Fruit fly (Drosophila melanogaster) whole organism, embryonic: ENCODE data around the gene Acp1.

ENCODE experiments used
- Asciz ChIP-seq: fragments of 200-800 bp; sonication (Bioruptor generic); optimal IDR thresholded peaks from 2 replicates; lab custom pipeline; 2017; ENCODE audit warnings: missing biosample characterization, mild to moderate bottlenecking, missing genetic modification characterization, missing genetic modification reagents
- CG11560 ChIP-seq: fragments of 200-800 bp; sonication (Bioruptor generic); IDR thresholded peaks from 3 replicates; pipeline ENCODE4 v1.3.6; 2022; ENCODE audit warnings: missing biosample characterization, missing genetic modification characterization
- CG12155 ChIP-seq: fragments of 200-800 bp; sonication (Bioruptor generic); optimal IDR thresholded peaks from 3 replicates; lab custom pipeline; 2016; ENCODE audit warnings: missing biosample characterization, missing genetic modification characterization
- CG12769 ChIP-seq: fragments of 200-800 bp; sonication (Bioruptor generic); optimal IDR thresholded peaks from 2 replicates; lab custom pipeline; 2019; ENCODE audit warnings: missing biosample characterization, mild to moderate bottlenecking, missing genetic modification characterization, moderate library complexity
- CG14050 ChIP-seq: fragments of 200-800 bp; sonication (Bioruptor generic); IDR thresholded peaks from 3 replicates; pipeline ENCODE4 v1.3.6; 2022; ENCODE audit warnings: missing biosample characterization, missing genetic modification characterization
- CG15696 ChIP-seq: fragments of 200-800 bp; sonication (Bioruptor generic); optimal IDR thresholded peaks from 2 replicates; lab custom pipeline; 2019; ENCODE audit warnings: missing biosample characterization, mild to moderate bottlenecking, missing genetic modification characterization, moderate library complexity
- CG16815 ChIP-seq: fragments of 200-800 bp; sonication (Bioruptor generic); optimal IDR thresholded peaks from 3 replicates; lab custom pipeline; 2017; ENCODE audit warnings: missing biosample characterization, mild to moderate bottlenecking, missing genetic modification characterization
- CG17568 ChIP-seq: fragments of 200-800 bp; sonication (Bioruptor generic); optimal IDR thresholded peaks from 2 replicates; lab custom pipeline; 2018; ENCODE audit warnings: missing biosample characterization, mild to moderate bottlenecking, missing genetic modification characterization, moderate library complexity
- CG18476 ChIP-seq: fragments of 200-800 bp; sonication (Bioruptor generic); optimal IDR thresholded peaks from 2 replicates; lab custom pipeline; 2016; ENCODE audit warnings: missing biosample characterization, mild to moderate bottlenecking, missing genetic modification characterization
- CG2202 ChIP-seq: fragments of 200-800 bp; sonication (Bioruptor generic); optimal IDR thresholded peaks from 2 replicates; lab custom pipeline; 2018; ENCODE audit warnings: missing biosample characterization, mild to moderate bottlenecking, missing genetic modification characterization
- CG2678 ChIP-seq: fragments of 200-800 bp; sonication (Bioruptor generic); optimal IDR thresholded peaks from 3 replicates; lab custom pipeline; 2019; ENCODE audit warnings: missing biosample characterization, mild to moderate bottlenecking, missing genetic modification characterization, moderate library complexity
- CG31441 ChIP-seq: fragments of 200-800 bp; sonication (Bioruptor generic); IDR thresholded peaks from 2 replicates; pipeline ENCODE4 v1.3.6; 2022; ENCODE audit warnings: missing biosample characterization, missing genetic modification characterization
- CG3407 ChIP-seq: fragments of 200-800 bp; sonication (Bioruptor generic); optimal IDR thresholded peaks from 2 replicates; lab custom pipeline; 2018; ENCODE audit warnings: missing biosample characterization, mild to moderate bottlenecking, missing genetic modification characterization
- CG3995 ChIP-seq: fragments of 200-800 bp; sonication (Bioruptor generic); optimal IDR thresholded peaks from 3 replicates; lab custom pipeline; 2016; ENCODE audit warnings: missing biosample characterization, missing genetic modification characterization
- CG6272 ChIP-seq: fragments of 200-800 bp; sonication (Bioruptor generic); IDR thresholded peaks from 2 replicates; pipeline ENCODE4 v1.3.6; 2022; ENCODE audit warnings: missing biosample characterization, missing genetic modification characterization
- CG6689 ChIP-seq: fragments of 200-800 bp; sonication (Bioruptor generic); IDR thresholded peaks from 2 replicates; pipeline ENCODE4 v1.3.6; 2022; ENCODE audit warnings: missing biosample characterization, missing genetic modification characterization
- CG7786 ChIP-seq: fragments of 200-800 bp; sonication (Bioruptor generic); optimal IDR thresholded peaks from 2 replicates; lab custom pipeline; 2016; ENCODE audit warnings: missing biosample characterization, missing genetic modification characterization
- CG7987 ChIP-seq: fragments of 200-800 bp; sonication (Bioruptor generic); optimal IDR thresholded peaks from 2 replicates; lab custom pipeline; 2018; ENCODE audit warnings: missing biosample characterization, mild to moderate bottlenecking, missing genetic modification characterization, moderate library complexity
- CG9932 ChIP-seq: fragments of 200-800 bp; sonication (Bioruptor generic); IDR thresholded peaks from 2 replicates; pipeline ENCODE4 v1.3.6; 2022; ENCODE audit warnings: missing biosample characterization, missing genetic modification characterization
- CTCF ChIP-seq: fragments of 200-800 bp; sonication (Bioruptor generic); optimal IDR thresholded peaks from 2 replicates; lab custom pipeline; 2017; ENCODE audit warnings: missing biosample characterization, mild to moderate bottlenecking, missing genetic modification characterization, moderate library complexity
- CoRest ChIP-seq: fragments of 200-800 bp; sonication (Bioruptor generic); optimal IDR thresholded peaks from 3 replicates; lab custom pipeline; 2018; ENCODE audit warnings: missing biosample characterization, mild to moderate bottlenecking, missing genetic modification characterization, moderate library complexity
- Drgx ChIP-seq: fragments of 200-800 bp; sonication (Bioruptor generic); IDR thresholded peaks from 2 replicates; pipeline ENCODE4 v1.3.6; 2022; ENCODE audit warnings: missing biosample characterization, missing genetic modification characterization
- Ets65A ChIP-seq: fragments of 200-800 bp; sonication (Bioruptor generic); peaks from one replicate; lab custom pipeline; 2016; ENCODE audit warnings: missing biosample characterization, missing genetic modification characterization
- Ets97D ChIP-seq: fragments of 200-800 bp; sonication (Bioruptor generic); optimal IDR thresholded peaks from 3 replicates; lab custom pipeline; 2016; ENCODE audit warnings: missing biosample characterization, missing genetic modification characterization
- GATAe ChIP-seq: fragments of 200-800 bp; sonication (Bioruptor generic); conservative IDR thresholded peaks from 2 replicates; pipeline ENCODE4 v1.3.6; 2022; ENCODE audit warnings: missing biosample characterization, missing genetic modification characterization
- HmgZ ChIP-seq: fragments of 200-800 bp; sonication (Bioruptor generic); optimal IDR thresholded peaks from 2 replicates; lab custom pipeline; 2018; ENCODE audit warnings: missing biosample characterization, mild to moderate bottlenecking, missing genetic modification characterization
- Hr3 ChIP-seq: fragments of 200-800 bp; sonication (Bioruptor generic); optimal IDR thresholded peaks from 3 replicates; lab custom pipeline; 2016; ENCODE audit warnings: missing biosample characterization, missing genetic modification characterization
- Kr ChIP-seq: fragments of 200-800 bp; sonication (Bioruptor generic); optimal IDR thresholded peaks from 2 replicates; lab custom pipeline; 2017; ENCODE audit warnings: missing biosample characterization, mild to moderate bottlenecking, missing genetic modification characterization
- Rfx ChIP-seq: fragments of 200-800 bp; sonication (Bioruptor generic); IDR thresholded peaks from 2 replicates; pipeline ENCODE4 v1.3.6; 2022; ENCODE audit warnings: missing biosample characterization, missing genetic modification characterization
- Six4 ChIP-seq: fragments of 200-800 bp; sonication (Bioruptor generic); optimal IDR thresholded peaks from 2 replicates; lab custom pipeline; 2016; ENCODE audit warnings: missing biosample characterization, missing genetic modification characterization
- Sry-δ ChIP-seq: fragments of 200-800 bp; sonication (Bioruptor generic); optimal IDR thresholded peaks from 2 replicates; lab custom pipeline; 2016; ENCODE audit warnings: missing biosample characterization, missing genetic modification characterization
- ase ChIP-seq: fragments of 200-800 bp; sonication (Bioruptor generic); IDR thresholded peaks from 3 replicates; pipeline ENCODE4 v1.3.6; 2022; ENCODE audit warnings: missing biosample characterization, missing genetic modification characterization
- br ChIP-seq: fragments of >200 bp; optimal IDR thresholded peaks from 2 replicates; lab custom pipeline; 2017
- cg ChIP-seq: fragments of 200-800 bp; sonication (Bioruptor generic); optimal IDR thresholded peaks from 3 replicates; lab custom pipeline; 2019; ENCODE audit warnings: missing biosample characterization, mild to moderate bottlenecking, missing genetic modification characterization, moderate library complexity
- ci ChIP-seq: fragments of 200-800 bp; sonication (Bioruptor generic); IDR thresholded peaks from 3 replicates; pipeline ENCODE4 v1.3.6; 2022; ENCODE audit warnings: missing biosample characterization, missing genetic modification characterization
- crc ChIP-seq: fragments of 200-800 bp; sonication (Bioruptor generic); optimal IDR thresholded peaks from 2 replicates; lab custom pipeline; 2016; ENCODE audit warnings: missing biosample characterization, missing genetic modification characterization
- croc ChIP-seq: fragments of 200-800 bp; sonication (Bioruptor generic); conservative IDR thresholded peaks from 3 replicates; pipeline ENCODE4 v1.3.6; 2022; ENCODE audit warnings: missing biosample characterization, missing genetic modification characterization
- dimm ChIP-seq: fragments of 200-800 bp; sonication (Bioruptor generic); IDR thresholded peaks from 2 replicates; pipeline ENCODE4 v1.3.6; 2022; ENCODE audit warnings: missing biosample characterization, missing genetic modification characterization
- disco-r ChIP-seq: fragments of 200-800 bp; sonication (Bioruptor generic); optimal IDR thresholded peaks from 2 replicates; lab custom pipeline; 2016; ENCODE audit warnings: missing biosample characterization, missing genetic modification characterization
- emc ChIP-seq: fragments of 200-800 bp; sonication (Bioruptor generic); optimal IDR thresholded peaks from 2 replicates; lab custom pipeline; 2016; ENCODE audit warnings: missing biosample characterization, missing genetic modification characterization
- luna ChIP-seq: fragments of 200-800 bp; sonication (Bioruptor generic); optimal IDR thresholded peaks from 2 replicates; lab custom pipeline; 2016; ENCODE audit warnings: missing biosample characterization, missing genetic modification characterization
- nerfin-1 ChIP-seq: fragments of 200-800 bp; sonication (Bioruptor generic); optimal IDR thresholded peaks from 3 replicates; lab custom pipeline; 2019; ENCODE audit warnings: missing biosample characterization, mild to moderate bottlenecking, missing genetic modification characterization, moderate library complexity
- nmo ChIP-seq: fragments of 200-800 bp; sonication (Bioruptor generic); optimal IDR thresholded peaks from 2 replicates; lab custom pipeline; 2018; ENCODE audit warnings: missing biosample characterization, mild to moderate bottlenecking, missing genetic modification characterization, moderate library complexity
- nom ChIP-seq: fragments of 200-800 bp; sonication (Bioruptor generic); optimal IDR thresholded peaks from 2 replicates; lab custom pipeline; 2017; ENCODE audit warnings: missing biosample characterization, missing genetic modification characterization, mild to moderate bottlenecking, moderate library complexity, missing genetic modification reagents
- peb ChIP-seq: fragments of 200-800 bp; sonication (Bioruptor generic); IDR thresholded peaks from 2 replicates; pipeline ENCODE4 v1.3.6; 2022; ENCODE audit warnings: missing biosample characterization, missing genetic modification characterization
- pho ChIP-seq: fragments of 200-800 bp; sonication (Bioruptor generic); optimal IDR thresholded peaks from 2 replicates; lab custom pipeline; 2016; ENCODE audit warnings: missing biosample characterization, missing genetic modification characterization
- pita ChIP-seq: fragments of 200-800 bp; sonication (Bioruptor generic); optimal IDR thresholded peaks from 2 replicates; lab custom pipeline; 2017; ENCODE audit warnings: missing biosample characterization, mild to moderate bottlenecking, missing genetic modification characterization
- sd ChIP-seq: fragments of 200-800 bp; sonication (Bioruptor generic); optimal IDR thresholded peaks from 3 replicates; lab custom pipeline; 2018; ENCODE audit warnings: missing biosample characterization, mild to moderate bottlenecking, missing genetic modification characterization, moderate library complexity
- slou ChIP-seq: fragments of 200-800 bp; sonication (Bioruptor generic); optimal IDR thresholded peaks from 3 replicates; lab custom pipeline; 2016; ENCODE audit warnings: missing biosample characterization, missing genetic modification characterization
- slp2 ChIP-seq: fragments of 200-800 bp; sonication (Bioruptor generic); optimal IDR thresholded peaks from 2 replicates; lab custom pipeline; 2016; ENCODE audit warnings: missing biosample characterization, missing genetic modification characterization
- tup ChIP-seq: fragments of 200-800 bp; sonication (Bioruptor generic); optimal IDR thresholded peaks from 2 replicates; lab custom pipeline; 2016; ENCODE audit warnings: missing biosample characterization, mild to moderate bottlenecking, missing genetic modification characterization, moderate library complexity
- zf30C ChIP-seq: fragments of 200-800 bp; sonication (Bioruptor generic); optimal IDR thresholded peaks from 3 replicates; lab custom pipeline; 2018; ENCODE audit warnings: missing biosample characterization, mild to moderate bottlenecking, missing genetic modification characterization

Acp1 gene

dm6 chr2L:7782788-7783401 is 41.6 kb upstream of the Acp1 start, which contains the start of gene Brd7-9 (continued):
- peak; percentile 48 for TF ChIP-seq Six4
- TF ChIP-seq crc (GFP tag; lab: Kevin White, UChicago) = no peak
- TF ChIP-seq Ets65A = peak; percentile 89
- TF ChIP-seq CG2678 (tag; lab: Kevin White, UChicago) = peak; percentile 73
- peak; percentile 26 for TF ChIP-seq CG7987 (GFP tag; lab: Kevin White, UChicago)
- TF ChIP-seq Sry-δ = peak; percentile 38
- peak; percentile 63 for TF ChIP-seq slou (GFP tag; lab: Kevin White, UChicago)
- peak; percentile 36 for TF ChIP-seq CTCF
- peak; percentile 98 for TF ChIP-seq CG12155 (GFP tag; lab: Kevin White, UChicago)
- no peak for TF ChIP-seq peb (GFP tag; lab: Robert Waterston, UW)
- TF ChIP-seq CG17568 (GFP tag; lab: Kevin White, UChicago) = peak; percentile 40
- peak; percentile 14 for TF ChIP-seq Ets97D
- no peak for TF ChIP-seq CG6272
- TF ChIP-seq slp2 = peak; percentile 57
- TF ChIP-seq sd (tag; lab: Kevin White, UChicago) = no peak
- TF ChIP-seq nmo (GFP tag; lab: Kevin White, UChicago) = peak; percentile 56
- TF ChIP-seq ci = peak; percentile 92
- peak; percentile 28 for TF ChIP-seq tup (GFP tag; lab: Kevin White, UChicago)
- peak; percentile 26 for TF ChIP-seq disco-r (GFP tag; lab: Kevin White, UChicago)
- TF ChIP-seq CG31441 = peak; percentile 64
- TF ChIP-seq nerfin-1 = peak; percentile 28
- TF ChIP-seq CoRest = peak; percentile 39
- TF ChIP-seq croc (GFP tag; lab: Robert Waterston, UW) = peak; percentile 44
- TF ChIP-seq ase = peak; percentile 80; the same call in 2 of the 3 replicates
- peak; percentile 49 for TF ChIP-seq Hr3 (GFP tag; lab: Kevin White, UChicago)
- no peak; the same call in 1 of the 2 replicates for TF ChIP-seq GATAe (GFP tag; lab: Robert Waterston, UW)
- TF ChIP-seq CG7786 = peak; percentile 28
- no peak for TF ChIP-seq CG15696
- TF ChIP-seq Asciz (GFP tag; lab: Kevin White, UChicago) = peak; percentile 61
- TF ChIP-seq nom = no peak
- peak; percentile 55 for TF ChIP-seq pho (GFP tag; lab: Kevin White, UChicago)
- peak; percentile 33 for TF ChIP-seq CG3407 (GFP tag; lab: Kevin White, UChicago)
- TF ChIP-seq CG18476 (GFP tag; lab: Kevin White, UChicago) = peak; percentile 57
- peak; percentile 55 for TF ChIP-seq CG2202 (tag; lab: Kevin White, UChicago)
- TF ChIP-seq cg = no peak
- no peak for TF ChIP-seq emc (GFP tag; lab: Kevin White, UChicago)
- TF ChIP-seq CG9932 (GFP tag; lab: Robert Waterston, UW) = peak; percentile 73
- peak; percentile 7 for TF ChIP-seq luna (GFP tag; lab: Kevin White, UChicago)
- TF ChIP-seq dimm (GFP tag; lab: Robert Waterston, UW) = no peak
- no peak for TF ChIP-seq Kr (GFP tag; lab: Kevin White, UChicago)
- TF ChIP-seq pita = no peak
- peak; percentile 74 for TF ChIP-seq HmgZ (tag; lab: Kevin White, UChicago)
- peak; percentile 77 for TF ChIP-seq CG14050 (GFP tag; lab: Robert Waterston, UW)
- TF ChIP-seq CG12769 (tag; lab: Kevin White, UChicago) = peak; percentile 73
- peak; percentile 71 for TF ChIP-seq CG6689 (GFP tag; lab: Robert Waterston, UW)
- peak; percentile 3 for TF ChIP-seq CG16815 (GFP tag; lab: Kevin White, UChicago)
- TF ChIP-seq CG11560 (tag; lab: Robert Waterston, UW) = no peak
- TF ChIP-seq br (lab: Kevin White, UChicago) = no peak
- peak; percentile 87 for TF ChIP-seq zf30C (GFP tag; lab: Kevin White, UChicago)
- TF ChIP-seq Drgx (GFP tag; lab: Robert Waterston, UW) = peak; percentile 87
- TF ChIP-seq Rfx (GFP tag; lab: Robert Waterston, UW) = peak; percentile 87
- TF ChIP-seq CG3995 (GFP tag; lab: Kevin White, UChicago) = peak; percentile 25
